Worm (Caenorhabditis elegans) whole organism, L4/young adult: ENCODE data around the gene hil-4.

ENCODE experiments used
- W03F9.2 ChIP-seq: fragments of 150-350 bp; optimal IDR thresholded peaks from 2 replicates; lab custom pipeline; 2014; ENCODE audit warnings: missing biosample characterization, missing genetic modification characterization
- dao-5 ChIP-seq: sonication (generic microtip); optimal IDR thresholded peaks from 2 replicates; lab custom pipeline; 2016; ENCODE audit warnings: missing genotype, missing genetic modification characterization, moderate library complexity, missing compliant biosample characterization
- him-1 ChIP-seq: sonication (generic microtip); optimal IDR thresholded peaks from 2 replicates; lab custom pipeline; 2016; ENCODE audit warnings: missing genotype, missing genetic modification reagents, missing genetic modification characterization, missing compliant biosample characterization

ce11 chrV:4787836-4788235 is 33.7 kb downstream of the hil-4 start:
- TF ChIP-seq him-1 (tag; lab: Kevin White, UChicago) (no peak), dao-5 (tag; lab: Kevin White, UChicago) (no peak), W03F9.2 (tag; lab: Kevin White, UChicago) (no peak)
